Fruit fly (Drosophila melanogaster) whole organism, embryonic: ENCODE measurements around the gene RpL37-1.

ENCODE experiments used
- CG10147 ChIP-seq: fragments of 200-800 bp; sonication (Bioruptor generic); optimal IDR thresholded peaks from 2 replicates; lab custom pipeline; 2019; ENCODE audit warnings: missing biosample characterization, mild to moderate bottlenecking, missing genetic modification characterization, moderate library complexity
- CG1024 ChIP-seq: fragments of 200-800 bp; sonication (Bioruptor generic); IDR thresholded peaks from 2 replicates; pipeline ENCODE4 v1.3.6; 2022; ENCODE audit warnings: missing biosample characterization, missing genetic modification characterization
- CG10267 ChIP-seq: fragments of 200-800 bp; sonication (Bioruptor generic); optimal IDR thresholded peaks from 2 replicates; lab custom pipeline; 2018; ENCODE audit warnings: missing biosample characterization, mild to moderate bottlenecking, missing genetic modification characterization, moderate library complexity
- CG12744 ChIP-seq: fragments of 200-800 bp; sonication (Bioruptor generic); optimal IDR thresholded peaks from 2 replicates; lab custom pipeline; 2016; ENCODE audit warnings: missing biosample characterization, missing genetic modification characterization
- CG12769 ChIP-seq: fragments of 200-800 bp; sonication (Bioruptor generic); optimal IDR thresholded peaks from 2 replicates; lab custom pipeline; 2019; ENCODE audit warnings: missing biosample characterization, mild to moderate bottlenecking, missing genetic modification characterization, moderate library complexity
- CG14050 ChIP-seq: fragments of 200-800 bp; sonication (Bioruptor generic); IDR thresholded peaks from 3 replicates; pipeline ENCODE4 v1.3.6; 2022; ENCODE audit warnings: missing biosample characterization, missing genetic modification characterization
- CG14710 ChIP-seq: fragments of 200-800 bp; sonication (Bioruptor generic); optimal IDR thresholded peaks from 3 replicates; lab custom pipeline; 2019; ENCODE audit warnings: missing biosample characterization, mild to moderate bottlenecking, missing genetic modification characterization, moderate library complexity
- CG14965 ChIP-seq: fragments of 200-800 bp; sonication (Bioruptor generic); optimal IDR thresholded peaks from 2 replicates; lab custom pipeline; 2016; ENCODE audit warnings: missing biosample characterization, missing genetic modification characterization, borderline replicate concordance
- CG15073 ChIP-seq: fragments of 200-800 bp; sonication (Bioruptor generic); optimal IDR thresholded peaks from 2 replicates; lab custom pipeline; 2016; ENCODE audit warnings: missing biosample characterization, missing genetic modification characterization
- CG1647 ChIP-seq: fragments of 200-800 bp; sonication (Bioruptor generic); optimal IDR thresholded peaks from 3 replicates; lab custom pipeline; 2016; ENCODE audit warnings: missing biosample characterization, missing genetic modification characterization
- CG17328 ChIP-seq: fragments of 200-800 bp; sonication (Bioruptor generic); IDR thresholded peaks from 2 replicates; pipeline ENCODE4 v1.3.6; 2022; ENCODE audit warnings: missing biosample characterization, missing genetic modification characterization
- CG18262 ChIP-seq: fragments of 200-800 bp; optimal IDR thresholded peaks from 3 replicates; lab custom pipeline; 2019; ENCODE audit warnings: missing biosample characterization, mild to moderate bottlenecking, missing genetic modification characterization, moderate library complexity
- CG18476 ChIP-seq: fragments of 200-800 bp; sonication (Bioruptor generic); optimal IDR thresholded peaks from 2 replicates; lab custom pipeline; 2016; ENCODE audit warnings: missing biosample characterization, mild to moderate bottlenecking, missing genetic modification characterization
- CG18619 ChIP-seq: fragments of 200-800 bp; sonication (Bioruptor generic); optimal IDR thresholded peaks from 3 replicates; lab custom pipeline; 2017; ENCODE audit warnings: missing biosample characterization, mild to moderate bottlenecking, missing genetic modification characterization
- CG2129 ChIP-seq: fragments of 200-800 bp; sonication (Bioruptor generic); IDR thresholded peaks from 2 replicates; pipeline ENCODE4 v1.3.6; 2022; ENCODE audit warnings: missing biosample characterization, missing genetic modification characterization; ENCODE audit not compliant: partially characterized antibody
- CG31224 ChIP-seq: fragments of 200-800 bp; sonication (Bioruptor generic); IDR thresholded peaks from 2 replicates; pipeline ENCODE4 v1.3.6; 2022; ENCODE audit warnings: missing biosample characterization, missing genetic modification characterization
- CG34376 ChIP-seq: fragments of 200-800 bp; sonication (Bioruptor generic); optimal IDR thresholded peaks from 2 replicates; lab custom pipeline; 2018; ENCODE audit warnings: missing biosample characterization, mild to moderate bottlenecking, missing genetic modification characterization
- CG42726 ChIP-seq: fragments of 200-800 bp; sonication (Bioruptor generic); IDR thresholded peaks from 2 replicates; pipeline ENCODE4 v1.3.6; 2022; ENCODE audit warnings: missing biosample characterization, missing genetic modification characterization; ENCODE audit not compliant: partially characterized antibody
- CG4707 ChIP-seq: fragments of 200-800 bp; sonication (Bioruptor generic); optimal IDR thresholded peaks from 2 replicates; lab custom pipeline; 2018; ENCODE audit warnings: missing biosample characterization, mild to moderate bottlenecking, missing genetic modification characterization, moderate library complexity
- CG6791 ChIP-seq: fragments of 200-800 bp; sonication (Bioruptor generic); IDR thresholded peaks from 3 replicates; pipeline ENCODE4 v1.3.6; 2022; ENCODE audit warnings: missing biosample characterization, missing genetic modification characterization; ENCODE audit not compliant: partially characterized antibody
- CG6854 ChIP-seq: fragments of 200-800 bp; sonication (Bioruptor generic); optimal IDR thresholded peaks from 3 replicates; lab custom pipeline; 2017; ENCODE audit warnings: missing biosample characterization, mild to moderate bottlenecking, missing genetic modification characterization
- CG9932 ChIP-seq: fragments of 200-800 bp; sonication (Bioruptor generic); IDR thresholded peaks from 2 replicates; pipeline ENCODE4 v1.3.6; 2022; ENCODE audit warnings: missing biosample characterization, missing genetic modification characterization
- Doc2 ChIP-seq: fragments of 200-800 bp; sonication (Bioruptor generic); IDR thresholded peaks from 2 replicates; pipeline ENCODE4 v1.3.6; 2022; ENCODE audit warnings: missing biosample characterization, missing genetic modification characterization
- HLH4C ChIP-seq: fragments of 200-800 bp; sonication (Bioruptor generic); IDR thresholded peaks from 3 replicates; pipeline ENCODE4 v1.3.6; 2022; ENCODE audit warnings: missing biosample characterization, missing genetic modification characterization; ENCODE audit not compliant: partially characterized antibody
- HmgZ ChIP-seq: fragments of 200-800 bp; sonication (Bioruptor generic); optimal IDR thresholded peaks from 2 replicates; lab custom pipeline; 2018; ENCODE audit warnings: missing biosample characterization, mild to moderate bottlenecking, missing genetic modification characterization
- Hmx ChIP-seq: fragments of 200-800 bp; sonication (Bioruptor generic); optimal IDR thresholded peaks from 2 replicates; lab custom pipeline; 2016; ENCODE audit warnings: missing biosample characterization, missing genetic modification characterization
- Lhr ChIP-seq: fragments of 200-800 bp; sonication (Bioruptor generic); optimal IDR thresholded peaks from 3 replicates; lab custom pipeline; 2017; ENCODE audit warnings: mild to moderate bottlenecking, missing biosample characterization, missing genetic modification reagents, missing genetic modification characterization
- Neu2 ChIP-seq: fragments of 200-800 bp; sonication (Bioruptor generic); optimal IDR thresholded peaks from 3 replicates; lab custom pipeline; 2016; ENCODE audit warnings: missing biosample characterization, missing genetic modification characterization, borderline replicate concordance
- Nf-YC ChIP-seq: fragments of 200-800 bp; optimal IDR thresholded peaks from 3 replicates; lab custom pipeline; 2019; ENCODE audit warnings: missing biosample characterization, mild to moderate bottlenecking, missing genetic modification characterization, moderate library complexity
- Pdp1 ChIP-seq, 2 experiments: fragments of 200-800 bp; sonication (Bioruptor generic); optimal IDR thresholded peaks; 3 replicates each; lab custom pipeline; 2016; ENCODE audit warnings: missing biosample characterization in 2 of 2, missing genetic modification characterization in 2 of 2, mild to moderate bottlenecking in 1 of 2, moderate library complexity in 1 of 2
- Scr ChIP-seq: fragments of 200-800 bp; sonication (Bioruptor generic); IDR thresholded peaks from 2 replicates; pipeline ENCODE4 v1.3.6; 2022; ENCODE audit warnings: missing biosample characterization, missing genetic modification characterization; ENCODE audit not compliant: partially characterized antibody
- Side ChIP-seq: fragments of 200-800 bp; sonication (Bioruptor generic); optimal IDR thresholded peaks from 2 replicates; lab custom pipeline; 2016; ENCODE audit warnings: missing biosample characterization, missing genetic modification characterization
- Trl ChIP-seq, 3 experiments: fragments of >200 bp in 2 of 3; fragments of 200-800 bp in 1 of 3; sonication (Bioruptor generic) in 1 of 3; optimal IDR thresholded peaks; 2 replicates in 1 of 3; 3 replicates in 2 of 3; lab custom pipeline; 2016 to 2017; ENCODE audit warnings: missing biosample characterization in 1 of 3, missing genetic modification characterization in 1 of 3
- cad ChIP-seq: fragments of >200 bp; optimal IDR thresholded peaks from 2 replicates; lab custom pipeline; 2017; ENCODE audit warnings: missing biosample characterization, missing genetic modification characterization
- caup ChIP-seq: fragments of 200-800 bp; sonication (Bioruptor generic); optimal IDR thresholded peaks from 3 replicates; lab custom pipeline; 2017; ENCODE audit warnings: missing biosample characterization, mild to moderate bottlenecking, missing genetic modification characterization, moderate library complexity; ENCODE audit not compliant: severe bottlenecking
- chif ChIP-seq, 2 experiments: fragments of 200-800 bp; sonication (Bioruptor generic); optimal IDR thresholded peaks; 3 replicates each; lab custom pipeline; 2016; ENCODE audit warnings: missing biosample characterization in 2 of 2, missing genetic modification characterization in 2 of 2
- ems ChIP-seq: fragments of 200-800 bp; sonication (Bioruptor generic); optimal IDR thresholded peaks from 3 replicates; lab custom pipeline; 2016; ENCODE audit warnings: missing biosample characterization, missing genetic modification characterization
- ftz-f1 ChIP-seq: fragments of 200-800 bp; sonication (Bioruptor generic); optimal IDR thresholded peaks from 2 replicates; lab custom pipeline; 2016; ENCODE audit warnings: missing biosample characterization, missing genetic modification characterization
- gro ChIP-seq: fragments of 200-800 bp; sonication (Bioruptor generic); optimal IDR thresholded peaks from 2 replicates; lab custom pipeline; 2016; ENCODE audit warnings: missing biosample characterization, missing genetic modification characterization
- gsb-n ChIP-seq: fragments of 200-800 bp; sonication (Bioruptor generic); optimal IDR thresholded peaks from 3 replicates; lab custom pipeline; 2018; ENCODE audit warnings: missing biosample characterization, mild to moderate bottlenecking, missing genetic modification characterization
- jumu ChIP-seq: fragments of 200-800 bp; sonication (Bioruptor generic); optimal IDR thresholded peaks from 3 replicates; lab custom pipeline; 2016; ENCODE audit warnings: missing biosample characterization, missing genetic modification characterization
- klu ChIP-seq: fragments of 200-800 bp; sonication (Bioruptor generic); IDR thresholded peaks from 2 replicates; pipeline ENCODE4 v1.3.6; 2022; ENCODE audit warnings: missing biosample characterization, missing genetic modification characterization
- maf-S ChIP-seq: fragments of 200-800 bp; sonication (Bioruptor generic); optimal IDR thresholded peaks from 2 replicates; lab custom pipeline; 2016; ENCODE audit warnings: missing biosample characterization, missing genetic modification characterization
- schlank ChIP-seq: fragments of 200-800 bp; sonication (Bioruptor generic); optimal IDR thresholded peaks from 2 replicates; lab custom pipeline; 2018; ENCODE audit warnings: missing biosample characterization, mild to moderate bottlenecking, missing genetic modification characterization
- sob ChIP-seq: fragments of 200-800 bp; sonication (Bioruptor generic); IDR thresholded peaks from 2 replicates; pipeline ENCODE4 v1.3.6; 2022; ENCODE audit warnings: missing biosample characterization, missing genetic modification characterization
- wor ChIP-seq: fragments of 200-800 bp; sonication (Bioruptor generic); IDR thresholded peaks from 2 replicates; pipeline ENCODE4 v1.3.6; 2022; ENCODE audit warnings: missing biosample characterization, missing genetic modification characterization
- zfh1 ChIP-seq: fragments of 200-800 bp; sonication (Bioruptor generic); IDR thresholded peaks from 3 replicates; pipeline ENCODE4 v1.3.6; 2022; ENCODE audit warnings: missing biosample characterization, missing genetic modification characterization

RpL37-1 gene

DNA sequence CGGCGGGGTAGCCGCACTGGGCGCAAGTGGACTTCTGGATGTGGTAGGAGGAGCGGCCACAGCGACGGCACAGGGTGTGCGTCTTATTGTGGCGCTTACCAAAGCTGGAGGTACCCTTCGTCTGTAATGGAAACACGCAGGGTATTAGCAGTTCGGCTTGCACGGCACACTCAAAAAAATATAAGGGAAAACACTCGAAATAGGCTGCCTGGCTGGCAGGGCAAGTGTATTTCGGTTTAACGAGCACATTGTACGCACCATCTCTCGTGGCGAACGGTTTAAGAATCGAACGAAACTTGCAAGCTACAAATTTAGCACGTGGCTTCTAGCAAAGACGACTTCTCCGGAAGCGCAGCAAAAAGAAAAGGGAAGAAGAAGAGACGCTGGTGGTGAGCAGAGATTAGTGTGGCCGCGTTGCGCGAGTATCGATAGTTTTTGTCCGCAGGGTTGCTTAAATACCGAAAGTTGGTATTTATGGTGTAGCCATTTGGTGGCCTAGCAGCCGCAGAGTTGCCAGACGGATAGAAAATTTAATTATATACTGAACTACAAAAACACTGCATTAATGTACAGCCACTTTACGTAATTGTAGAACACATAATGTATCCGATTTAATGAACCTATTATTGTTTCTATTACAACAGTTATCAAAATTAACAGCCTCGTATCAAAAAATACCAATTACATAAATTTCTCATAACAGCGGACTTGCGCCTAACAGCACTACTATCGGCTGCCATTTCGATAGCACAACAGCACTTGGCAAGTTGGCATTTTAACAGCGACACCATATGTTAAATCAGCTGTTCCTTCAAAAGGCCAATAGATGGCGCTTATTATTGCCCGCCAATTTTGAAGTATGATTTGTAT, at the start of gene RpL37-1:
Gene RpL37-1 (minus strand): TSS at position 374 of the 870 bp plus-strand sequence.
- TF ChIP-seq CG10267 (tag; lab: Kevin White, UChicago) (peak; percentile 70), CG14965 (GFP tag; lab: Kevin White, UChicago) (no peak), Doc2 (GFP tag; lab: Robert Waterston, UW) (no peak), CG42726 (GFP tag; lab: Robert Waterston, UW) (peak; percentile 67), CG1647 (peak; percentile 15), CG18619 (GFP tag; lab: Kevin White, UChicago) (peak; percentile 66), gsb-n (peak; percentile 31), CG6791 (GFP tag; lab: Robert Waterston, UW) (peak; percentile 66; the same call in 2 of the 3 replicates), cad (GFP tag; lab: Kevin White, UChicago) (no peak), CG15073 (no peak), CG14710 (peak; percentile 85), klu (GFP tag; lab: Robert Waterston, UW) (peak; percentile 34; the same call in 1 of the 2 replicates), Neu2 (GFP tag; lab: Kevin White, UChicago) (no peak), Side (GFP tag; lab: Kevin White, UChicago) (peak; percentile 77), CG2129 (GFP tag; lab: Robert Waterston, UW) (peak; percentile 60), ems (peak; percentile 58), caup (GFP tag; lab: Kevin White, UChicago) (peak; percentile 79), maf-S (GFP tag; lab: Kevin White, UChicago) (peak; percentile 64), CG1024 (GFP tag; lab: Robert Waterston, UW) (peak; percentile 20; the same call in 1 of the 2 replicates), wor (GFP tag; lab: Robert Waterston, UW) (no peak), CG9932 (GFP tag; lab: Robert Waterston, UW) (peak; percentile 74), Pdp1 (GFP tag; optimal IDR thresholded peaks at IDR 0.05; lab: Kevin White, UChicago) (peak; percentile 21 to 92), CG12744 (peak; percentile 46), CG17328 (peak; percentile 72), CG4707 (GFP tag; lab: Kevin White, UChicago) (peak; percentile 64), Trl (optimal IDR thresholded peaks at IDR 0.05; lab: Kevin White, UChicago) (no peak), Trl (GFP tag; optimal IDR thresholded peaks at IDR 0.05; lab: Kevin White, UChicago) (peak; percentile 76), schlank (tag; lab: Kevin White, UChicago) (peak; percentile 69), zfh1 (GFP tag; lab: Robert Waterston, UW) (peak; percentile 64; the same call in 2 of the 3 replicates), CG31224 (GFP tag; lab: Robert Waterston, UW) (0 out of 2 replicates have a peak, but pooled peaks have one; percentile 16), CG14050 (no peak; the same call in 2 of the 3 replicates), Lhr (GFP tag; lab: Kevin White, UChicago) (peak; percentile 96), Nf-YC (tag; lab: Kevin White, UChicago) (peak; percentile 32), chif (GFP tag; optimal IDR thresholded peaks at IDR 0.05; lab: Kevin White, UChicago) (peak; percentile 14 to 44), CG10147 (GFP tag; lab: Kevin White, UChicago) (peak; percentile 45), CG34376 (peak; percentile 64), jumu (GFP tag; lab: Kevin White, UChicago) (peak; percentile 35), CG6854 (GFP tag; lab: Kevin White, UChicago) (peak; percentile 51), gro (peak; percentile 52), ftz-f1 (GFP tag; lab: Kevin White, UChicago) (peak; percentile 4), CG18262 (tag; lab: Kevin White, UChicago) (peak; percentile 39), CG12769 (tag; lab: Kevin White, UChicago) (peak; percentile 31), HLH4C (GFP tag; lab: Robert Waterston, UW) (peak; percentile 61; the same call in 1 of the 3 replicates), Scr (GFP tag; lab: Robert Waterston, UW) (peak; percentile 79), CG18476 (GFP tag; lab: Kevin White, UChicago) (no peak), sob (GFP tag; lab: Robert Waterston, UW) (peak; percentile 84), Hmx (GFP tag; lab: Kevin White, UChicago) (no peak), HmgZ (tag; lab: Kevin White, UChicago) (peak; percentile 18)
